Worm (Caenorhabditis elegans): ENCODE data around the gene nspd-5.

ce11 chrII:4879629-4880028 lies 19.5 kb upstream of the nspd-5 start, which contains the start of gene gst-6:
- TF ChIP-seq flt-1 (GFP tag; IDR thresholded peaks at IDR 0.05): no peak
- TF ChIP-seq ref-1 (GFP tag; conservative IDR thresholded peaks at IDR 0.05): no peak
- no peak for TF ChIP-seq T22C8.4 (GFP tag; IDR thresholded peaks at IDR 0.05)

Measured in whole organism, midembryonic.